Worm (Caenorhabditis elegans) whole organism, early embryonic: ENCODE data around the gene ifet-1.

ENCODE experiments used
- B0310.2 ChIP-seq: sonication (generic microtip); optimal IDR thresholded peaks from 2 replicates; lab custom pipeline; 2016; ENCODE audit warnings: mild to moderate bottlenecking, missing genetic modification characterization, missing compliant biosample characterization
- F13C5.2 ChIP-seq: sonication (generic microtip); optimal IDR thresholded peaks from 2 replicates; lab custom pipeline; 2017; ENCODE audit warnings: mild to moderate bottlenecking, missing genetic modification characterization, inconsistent platforms, missing compliant biosample characterization
- aly-1 ChIP-seq: sonication (generic microtip); optimal IDR thresholded peaks from 2 replicates; lab custom pipeline; 2016; ENCODE audit warnings: missing genetic modification characterization, missing compliant biosample characterization
- ama-1 ChIP-seq: fragments of 150-350 bp; optimal IDR thresholded peaks from 2 replicates; lab custom pipeline; 2014
- ceh-13 ChIP-seq: fragments of 200-800 bp; sonication (Bioruptor generic); optimal IDR thresholded peaks from 2 replicates; lab custom pipeline; 2018; ENCODE audit warnings: mild to moderate bottlenecking, missing genetic modification characterization, missing compliant biosample characterization
- ceh-36 ChIP-seq: sonication (generic microtip); optimal IDR thresholded peaks from 2 replicates; lab custom pipeline; 2016; ENCODE audit warnings: missing genetic modification characterization, inconsistent platforms, missing compliant biosample characterization
- flt-1 ChIP-seq: fragments of 200-800 bp; sonication (Bioruptor generic); IDR thresholded peaks from 2 replicates; pipeline ENCODE4 v1.3.6; 2022; ENCODE audit warnings: missing genetic modification characterization, missing compliant biosample characterization
- hmg-4 ChIP-seq: fragments of 200-800 bp; sonication (Bioruptor generic); optimal IDR thresholded peaks from 2 replicates; lab custom pipeline; 2018; ENCODE audit warnings: mild to moderate bottlenecking, missing genetic modification characterization, missing compliant biosample characterization
- pes-1 ChIP-seq: fragments of 200-800 bp; sonication (Bioruptor generic); IDR thresholded peaks from 2 replicates; pipeline ENCODE4 v1.3.6; 2022; ENCODE audit warnings: missing genetic modification reagents, missing genetic modification characterization, missing compliant biosample characterization
- scrt-1 ChIP-seq: fragments of 200-800 bp; sonication (Bioruptor generic); IDR thresholded peaks from 2 replicates; pipeline ENCODE4 v1.3.6; 2022; ENCODE audit warnings: missing genetic modification characterization, missing compliant biosample characterization
- sea-1 ChIP-seq: fragments of 200-800 bp; sonication (Bioruptor generic); conservative IDR thresholded peaks from 2 replicates; pipeline ENCODE4 v1.3.6; 2022; ENCODE audit warnings: missing genetic modification characterization, missing compliant biosample characterization
- tbx-37 ChIP-seq: fragments of 200-800 bp; sonication (Bioruptor generic); conservative IDR thresholded peaks from 2 replicates; pipeline ENCODE4 v1.3.6; 2022; ENCODE audit warnings: missing genetic modification reagents, missing genetic modification characterization, missing compliant biosample characterization

DNA sequence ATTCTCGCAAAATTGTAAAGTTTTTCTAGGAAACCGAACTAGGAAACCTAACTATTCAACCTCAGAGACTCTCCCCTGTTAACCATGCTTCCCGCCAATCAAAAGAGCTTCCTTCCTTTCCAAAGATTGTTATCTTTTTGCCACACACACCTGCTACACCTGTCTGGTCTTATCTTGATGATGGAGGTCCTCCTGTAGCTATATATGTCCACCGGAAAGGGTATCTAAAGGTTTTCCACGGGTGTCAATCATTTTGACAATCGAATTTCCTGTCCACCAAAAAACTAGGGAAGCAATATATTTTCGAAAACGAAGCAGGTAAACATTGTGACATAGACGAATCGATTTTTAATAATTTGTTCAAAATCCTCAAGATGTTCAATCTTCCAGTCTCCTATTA, 21.2 kb downstream of the ifet-1 start:
- TF ChIP-seq F13C5.2 (tag; lab: Kevin White, UChicago) (no peak), ama-1 (lab: Kevin White, UChicago) (no peak), aly-1 (tag; lab: Kevin White, UChicago) (no peak), sea-1 (GFP tag; lab: Robert Waterston, UW) (no peak), B0310.2 (no peak), ceh-36 (tag; lab: Kevin White, UChicago) (no peak), ceh-13 (GFP tag; lab: Kevin White, UChicago) (no peak), tbx-37 (GFP tag; lab: Robert Waterston, UW) (no peak), flt-1 (GFP tag; lab: Robert Waterston, UW) (no peak), hmg-4 (GFP tag; lab: Kevin White, UChicago) (no peak), scrt-1 (GFP tag; lab: Robert Waterston, UW) (no peak), pes-1 (GFP tag; lab: Robert Waterston, UW) (no peak)
